Worm (Caenorhabditis elegans) whole organism, early embryonic: ENCODE data around the gene F23H11.4.

ENCODE experiments used
- B0310.2 ChIP-seq: sonication (generic microtip); optimal IDR thresholded peaks from 2 replicates; lab custom pipeline; 2016; ENCODE audit warnings: mild to moderate bottlenecking, missing genetic modification characterization, missing compliant biosample characterization
- F13C5.2 ChIP-seq: sonication (generic microtip); optimal IDR thresholded peaks from 2 replicates; lab custom pipeline; 2017; ENCODE audit warnings: mild to moderate bottlenecking, missing genetic modification characterization, inconsistent platforms, missing compliant biosample characterization
- aly-1 ChIP-seq: sonication (generic microtip); optimal IDR thresholded peaks from 2 replicates; lab custom pipeline; 2016; ENCODE audit warnings: missing genetic modification characterization, missing compliant biosample characterization
- ama-1 ChIP-seq: fragments of 150-350 bp; optimal IDR thresholded peaks from 2 replicates; lab custom pipeline; 2014
- ceh-13 ChIP-seq: fragments of 200-800 bp; sonication (Bioruptor generic); optimal IDR thresholded peaks from 2 replicates; lab custom pipeline; 2018; ENCODE audit warnings: mild to moderate bottlenecking, missing genetic modification characterization, missing compliant biosample characterization
- ceh-36 ChIP-seq: sonication (generic microtip); optimal IDR thresholded peaks from 2 replicates; lab custom pipeline; 2016; ENCODE audit warnings: missing genetic modification characterization, inconsistent platforms, missing compliant biosample characterization
- ets-7 ChIP-seq: sonication (generic microtip); optimal IDR thresholded peaks from 2 replicates; lab custom pipeline; 2016; ENCODE audit warnings: missing genotype, missing genetic modification characterization, missing compliant biosample characterization
- flt-1 ChIP-seq: fragments of 200-800 bp; sonication (Bioruptor generic); IDR thresholded peaks from 2 replicates; pipeline ENCODE4 v1.3.6; 2022; ENCODE audit warnings: missing genetic modification characterization, missing compliant biosample characterization
- hmbx-1 ChIP-seq: sonication (generic microtip); optimal IDR thresholded peaks from 2 replicates; lab custom pipeline; 2016; ENCODE audit warnings: mild to moderate bottlenecking, missing genetic modification characterization, missing compliant biosample characterization
- hmg-4 ChIP-seq: fragments of 200-800 bp; sonication (Bioruptor generic); optimal IDR thresholded peaks from 2 replicates; lab custom pipeline; 2018; ENCODE audit warnings: mild to moderate bottlenecking, missing genetic modification characterization, missing compliant biosample characterization
- hnd-1 ChIP-seq: sonication (generic microtip); optimal IDR thresholded peaks from 2 replicates; lab custom pipeline; 2016; ENCODE audit warnings: missing genetic modification characterization, missing compliant biosample characterization
- pes-1 ChIP-seq: fragments of 200-800 bp; sonication (Bioruptor generic); IDR thresholded peaks from 2 replicates; pipeline ENCODE4 v1.3.6; 2022; ENCODE audit warnings: missing genetic modification reagents, missing genetic modification characterization, missing compliant biosample characterization
- scrt-1 ChIP-seq: fragments of 200-800 bp; sonication (Bioruptor generic); IDR thresholded peaks from 2 replicates; pipeline ENCODE4 v1.3.6; 2022; ENCODE audit warnings: missing genetic modification characterization, missing compliant biosample characterization
- sea-1 ChIP-seq: fragments of 200-800 bp; sonication (Bioruptor generic); conservative IDR thresholded peaks from 2 replicates; pipeline ENCODE4 v1.3.6; 2022; ENCODE audit warnings: missing genetic modification characterization, missing compliant biosample characterization
- tbx-11 ChIP-seq: fragments of 200-800 bp; sonication (Bioruptor generic); IDR thresholded peaks from 2 replicates; pipeline ENCODE4 v1.3.6; 2022; ENCODE audit warnings: missing genetic modification characterization, missing compliant biosample characterization
- tbx-37 ChIP-seq: fragments of 200-800 bp; sonication (Bioruptor generic); conservative IDR thresholded peaks from 2 replicates; pipeline ENCODE4 v1.3.6; 2022; ENCODE audit warnings: missing genetic modification reagents, missing genetic modification characterization, missing compliant biosample characterization
- tra-4 ChIP-seq: sonication (generic microtip); optimal IDR thresholded peaks from 2 replicates; lab custom pipeline; 2017; ENCODE audit warnings: missing genetic modification characterization, missing compliant biosample characterization

The F23H11.4 gene

DNA sequence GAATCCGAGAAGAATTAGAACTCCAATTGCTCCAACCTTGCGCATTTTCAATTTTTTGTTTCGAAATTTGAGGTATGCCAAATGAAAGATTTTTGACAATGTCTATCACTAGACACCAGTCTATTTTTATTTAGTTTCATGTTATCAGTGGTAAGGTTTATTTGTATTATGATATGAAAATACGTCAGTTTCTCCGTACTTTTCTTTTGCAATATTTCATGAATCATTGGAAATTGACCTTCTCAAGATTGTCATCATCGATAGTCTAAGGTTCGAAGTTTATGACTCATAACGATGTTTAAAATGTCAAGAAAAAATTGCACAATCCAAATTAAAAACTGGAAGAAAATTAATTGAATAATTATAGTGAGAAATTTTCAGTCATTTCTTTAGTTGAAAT lies 33.9 kb downstream of the F23H11.4 start, which contains the start of gene clc-19:
TSS of gene clc-19 (minus strand) at position 135 of the 400 bp plus-strand sequence.
- TF ChIP-seq F13C5.2 (tag; lab: Kevin White, UChicago) (no peak), ama-1 (lab: Kevin White, UChicago) (no peak), hnd-1 (tag; lab: Kevin White, UChicago) (no peak), hmbx-1 (tag; lab: Kevin White, UChicago) (no peak)

DNA sequence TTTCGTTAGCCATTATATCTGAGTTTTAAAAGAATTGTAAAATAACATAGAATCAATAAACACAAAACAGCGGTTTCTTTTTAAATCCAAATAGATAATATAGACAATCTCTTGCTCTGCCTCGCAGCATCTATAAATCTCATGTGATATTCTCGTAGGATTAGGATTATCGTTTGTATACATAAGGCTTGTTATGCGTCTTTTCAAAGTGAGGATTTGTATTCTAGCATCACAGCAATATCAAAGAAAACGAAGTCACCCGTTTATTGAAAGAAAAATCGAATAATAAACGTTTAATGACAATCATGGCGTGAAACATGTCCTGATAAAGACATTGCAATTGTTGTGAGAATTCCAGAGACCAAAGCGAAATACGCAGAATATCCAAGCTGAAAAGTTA lies 35.0 kb downstream of the F23H11.4 start, which contains the start of the genes T24C4.3 and clc-20:
TSS of gene T24C4.3 (minus strand) at position 101 of the 400 bp plus-strand sequence.
TSS of gene clc-20 (plus strand) at position 211 of the 400 bp plus-strand sequence.
- TF ChIP-seq F13C5.2 (tag; lab: Kevin White, UChicago) (no peak), sea-1 (no peak), ceh-13 (no peak), aly-1 (tag; lab: Kevin White, UChicago) (no peak), pes-1 (no peak), ama-1 (lab: Kevin White, UChicago) (no peak), scrt-1 (no peak), B0310.2 (tag; lab: Kevin White, UChicago) (no peak), tra-4 (tag; lab: Kevin White, UChicago) (no peak), ceh-36 (tag; lab: Kevin White, UChicago) (no peak)

DNA sequence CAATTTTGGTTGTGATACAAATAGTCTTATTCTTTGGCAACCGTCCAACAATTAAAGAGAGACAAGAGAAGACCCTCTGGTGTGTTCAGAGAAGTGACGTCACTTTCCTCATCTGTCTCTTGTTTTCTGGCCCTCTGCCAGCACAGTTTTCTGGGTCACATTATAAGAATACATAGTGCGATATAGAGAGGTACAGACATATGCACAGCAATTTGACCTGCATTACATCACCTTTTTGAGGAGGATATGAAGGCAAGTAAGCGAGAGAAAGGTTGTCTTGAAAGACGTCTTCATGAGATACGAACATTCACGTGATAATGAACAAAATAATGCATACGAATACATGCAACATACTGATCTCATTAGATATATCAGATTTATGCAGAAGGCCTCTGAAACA lies 36.8 kb downstream of the F23H11.4 start:
- no peak for TF ChIP-seq hmg-4 (GFP tag; lab: Kevin White, UChicago)
- TF ChIP-seq tbx-37: no peak
- TF ChIP-seq ama-1 (lab: Kevin White, UChicago): no peak
- TF ChIP-seq scrt-1: no peak
- TF ChIP-seq tra-4 (tag; lab: Kevin White, UChicago): no peak
- TF ChIP-seq tbx-11: no peak
- no peak for TF ChIP-seq F13C5.2 (tag; lab: Kevin White, UChicago)
- TF ChIP-seq hnd-1 (tag; lab: Kevin White, UChicago): no peak
- no peak for TF ChIP-seq B0310.2 (tag; lab: Kevin White, UChicago)
- TF ChIP-seq ets-7 (tag; lab: Kevin White, UChicago): no peak
- no peak for TF ChIP-seq ceh-36 (tag; lab: Kevin White, UChicago)
- no peak for TF ChIP-seq hmbx-1 (tag; lab: Kevin White, UChicago)
- TF ChIP-seq ceh-13: no peak
- no peak for TF ChIP-seq sea-1
- no peak for TF ChIP-seq flt-1 (GFP tag; lab: Robert Waterston, UW)

DNA sequence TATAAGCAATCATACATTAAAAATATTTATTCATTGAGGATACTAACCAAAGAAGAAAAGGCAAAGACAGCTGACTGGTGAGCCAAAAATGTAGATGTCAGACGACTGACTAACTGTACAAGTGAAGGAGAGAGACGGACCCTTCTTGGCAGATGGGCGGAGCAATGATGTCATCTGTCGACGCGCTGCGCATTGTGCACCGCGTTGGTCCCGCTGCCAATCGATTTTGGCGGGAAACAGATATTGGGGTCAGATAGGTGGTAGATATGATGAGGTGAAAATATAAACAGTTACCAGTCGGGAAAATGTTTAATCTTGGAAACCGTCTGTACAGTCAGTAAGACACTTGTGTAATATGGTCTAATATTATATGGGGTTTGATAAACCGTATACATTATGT lies 37.5 kb downstream of the F23H11.4 start, which contains the start of gene T24C4.2:
TSS of gene T24C4.2 (minus strand) at position 101 of the 400 bp plus-strand sequence.
- TF ChIP-seq hmg-4 (GFP tag; lab: Kevin White, UChicago) (peak; percentile 36), tbx-37 (no peak), hmbx-1 (tag; lab: Kevin White, UChicago) (no peak), aly-1 (tag; lab: Kevin White, UChicago) (no peak), tbx-11 (no peak)

DNA sequence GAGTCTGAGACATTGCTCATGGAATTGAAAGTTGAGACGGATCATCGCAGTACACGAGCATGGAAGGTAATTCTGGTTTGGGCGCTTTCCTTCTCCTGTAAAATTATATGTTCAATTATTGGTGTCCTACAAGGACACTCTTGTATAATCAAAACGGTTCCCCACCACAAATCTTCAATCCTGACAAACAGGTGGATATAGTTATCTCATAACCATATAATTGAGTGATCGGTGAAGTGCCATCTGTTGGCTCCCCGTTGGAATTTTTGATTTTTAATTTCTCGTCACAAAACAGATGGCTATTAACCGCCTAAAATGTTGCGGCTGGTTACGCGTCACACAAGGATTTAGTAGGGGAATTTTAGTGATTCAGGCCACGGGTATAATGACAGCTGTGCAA lies 38.5 kb downstream of the F23H11.4 start:
- TF ChIP-seq pes-1 (no peak), ceh-13 (no peak), ceh-36 (tag; lab: Kevin White, UChicago) (no peak), scrt-1 (no peak), B0310.2 (tag; lab: Kevin White, UChicago) (no peak)

DNA sequence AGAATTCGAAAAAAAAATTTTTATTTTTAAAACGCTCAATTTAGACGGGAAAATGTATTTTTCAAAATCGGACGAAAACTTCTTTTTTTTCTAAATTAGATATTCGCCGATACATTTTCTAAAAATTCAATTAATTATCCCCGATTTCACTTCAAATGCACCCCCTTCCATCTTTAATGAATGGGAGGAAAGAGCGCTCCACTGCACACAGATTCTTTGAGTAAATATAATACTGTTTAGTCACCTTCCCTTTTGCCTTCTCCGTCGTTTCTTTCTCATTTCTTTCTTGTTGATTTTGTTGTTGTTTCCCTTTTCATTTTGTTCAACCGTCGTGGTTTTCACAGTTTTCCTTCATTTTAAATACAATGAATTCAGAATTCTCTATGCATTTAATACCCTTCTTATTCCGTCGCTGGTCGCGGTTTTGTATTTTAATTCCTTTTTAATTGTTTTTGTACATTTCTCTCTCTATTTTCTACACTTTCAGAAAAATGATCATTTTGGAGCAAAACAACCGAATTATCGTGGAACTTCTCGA lies 45.5 kb downstream of the F23H11.4 start, which contains the start of gene arx-4:
TSS of gene arx-4 (plus strand) at position 488 of the 538 bp plus-strand sequence.
- no peak for TF ChIP-seq tbx-11
- TF ChIP-seq B0310.2 (tag; lab: Kevin White, UChicago): no peak
- TF ChIP-seq ets-7 (tag; lab: Kevin White, UChicago): no peak
- no peak for TF ChIP-seq hmg-4 (GFP tag; lab: Kevin White, UChicago)
- TF ChIP-seq tbx-37: no peak

DNA sequence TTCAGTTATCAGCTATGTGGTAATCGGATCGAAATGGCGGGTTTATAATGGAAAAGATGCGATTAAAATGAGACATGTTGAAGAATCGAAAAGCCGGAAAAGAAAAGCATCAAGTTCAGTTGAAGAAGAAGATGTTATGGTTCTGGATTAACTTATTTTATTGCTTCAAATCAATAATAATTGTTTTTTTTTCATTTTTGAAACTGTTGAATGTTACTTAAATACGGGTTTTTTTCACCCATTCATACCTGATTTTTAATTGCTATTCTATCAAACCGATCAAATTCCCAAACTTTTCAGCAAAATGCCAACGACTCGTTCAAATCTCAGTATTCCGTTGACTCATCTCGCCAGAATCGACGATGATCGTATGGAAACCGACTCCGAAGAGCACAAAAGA lies 47.4 kb downstream of the F23H11.4 start, which contains the start of gene exos-4.2:
TSS of gene exos-4.2 (plus strand) at position 301 of the 400 bp plus-strand sequence.
- TF ChIP-seq hmg-4 (GFP tag; lab: Kevin White, UChicago) (no peak), hmbx-1 (tag; lab: Kevin White, UChicago) (no peak), flt-1 (GFP tag; lab: Robert Waterston, UW) (no peak)

DNA sequence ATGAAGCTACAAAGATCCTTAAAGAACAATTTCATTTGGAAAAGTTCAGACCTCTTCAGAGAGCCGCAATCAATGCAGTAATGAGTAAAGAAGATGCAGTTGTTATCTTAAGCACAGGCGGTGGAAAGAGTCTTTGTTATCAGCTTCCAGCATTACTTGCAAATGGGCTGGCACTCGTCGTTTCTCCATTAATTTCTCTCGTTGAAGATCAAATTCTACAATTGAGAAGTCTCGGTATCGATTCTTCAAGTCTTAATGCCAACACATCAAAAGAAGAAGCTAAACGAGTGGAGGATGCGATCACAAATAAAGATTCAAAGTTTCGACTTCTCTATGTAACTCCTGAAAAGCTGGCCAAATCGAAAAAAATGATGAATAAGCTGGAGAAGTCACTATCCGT lies 50.4 kb downstream of the F23H11.4 start:
- TF ChIP-seq F13C5.2 (tag; lab: Kevin White, UChicago) (no peak), hmg-4 (GFP tag; lab: Kevin White, UChicago) (no peak), sea-1 (no peak)

DNA sequence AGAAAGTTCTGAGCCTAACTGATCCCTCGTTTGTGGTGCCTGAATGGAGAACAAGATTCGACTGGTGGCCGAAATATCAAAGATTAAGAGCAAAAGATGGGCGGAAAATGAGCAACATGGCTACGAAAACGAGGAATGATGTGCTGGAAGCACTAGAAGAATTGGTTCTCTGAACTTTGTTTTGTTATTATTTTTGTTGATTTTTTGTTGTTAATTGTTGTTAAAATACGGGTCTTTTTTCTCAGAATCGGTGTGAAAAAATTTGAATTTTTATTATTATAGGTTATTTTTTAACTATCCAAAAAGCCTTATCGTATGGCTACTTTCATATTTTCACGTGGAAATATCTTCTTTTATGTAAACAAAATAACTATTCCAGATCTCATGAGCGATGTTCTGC lies 51.1 kb downstream of the F23H11.4 start, which contains the start of gene K02F3.12:
TSS of gene K02F3.12 (plus strand) at position 301 of the 400 bp plus-strand sequence.
- TF ChIP-seq tra-4 (tag; lab: Kevin White, UChicago) (no peak), scrt-1 (no peak)
